Fruit fly (Drosophila melanogaster): ENCODE measurements around the gene Skp2.

Gene Skp2

dm6 chr3R:4359625-4360024, 22.2 kb upstream of the Skp2 start, which contains the start of gene CG1090 (continued):
- TF ChIP-seq onecut (GFP tag; IDR thresholded peaks at IDR 0.05) (peak; percentile 55; the same call in 1 of the 2 replicates), repo (GFP tag; optimal IDR thresholded peaks at IDR 0.05) (no peak), CG2120 (GFP tag; optimal IDR thresholded peaks at IDR 0.05) (no peak), dmrt99B (tag; optimal IDR thresholded peaks at IDR 0.05) (no peak), Mrtf (GFP tag; IDR thresholded peaks at IDR 0.05) (no peak), cas (GFP tag; IDR thresholded peaks at IDR 0.05) (no peak), CG6175 (GFP tag; IDR thresholded peaks at IDR 0.05) (peak; percentile 39; the same call in 1 of the 3 replicates), CG11398 (GFP tag; optimal IDR thresholded peaks at IDR 0.05) (no peak), salm (tag; optimal IDR thresholded peaks at IDR 0.05) (no peak), wek (GFP tag; optimal IDR thresholded peaks at IDR 0.05) (no peak), ewg (GFP tag; optimal IDR thresholded peaks at IDR 0.05) (no peak), CG9437 (GFP tag; optimal IDR thresholded peaks at IDR 0.05) (no peak), CG14710 (tag; optimal IDR thresholded peaks at IDR 0.05) (no peak)

dm6 chr3R:4353569-4353968, 16.1 kb upstream of the Skp2 start:
- peak; percentile 56 for TF ChIP-seq Nf-YB (GFP tag; optimal IDR thresholded peaks at IDR 0.05)
- TF ChIP-seq pho (GFP tag; optimal IDR thresholded peaks at IDR 0.05) = no peak
- no peak for TF ChIP-seq NC2α (GFP tag; optimal IDR thresholded peaks at IDR 0.05)
- no peak for TF ChIP-seq pzg (GFP tag; optimal IDR thresholded peaks at IDR 0.05)
- TF ChIP-seq Gug (GFP tag; IDR thresholded peaks at IDR 0.05) = no peak
- TF ChIP-seq run (tag; optimal IDR thresholded peaks at IDR 0.05) = no peak
- TF ChIP-seq prd (optimal IDR thresholded peaks at IDR 0.05) = no peak
- TF ChIP-seq prd (GFP tag; IDR thresholded peaks at IDR 0.05) = no peak
- no peak for TF ChIP-seq CG7839 (tag; optimal IDR thresholded peaks at IDR 0.05)
- no peak for TF ChIP-seq ash1 (GFP tag; optimal IDR thresholded peaks at IDR 0.05)
- no peak for TF ChIP-seq CG7786 (GFP tag; optimal IDR thresholded peaks at IDR 0.05)
- TF ChIP-seq seq (GFP tag; IDR thresholded peaks at IDR 0.05) = peak; percentile 62; the same call in 1 of the 2 replicates
- peak; percentile 21 for TF ChIP-seq Deaf1 (tag; optimal IDR thresholded peaks at IDR 0.05)
- TF ChIP-seq ro (GFP tag; IDR thresholded peaks at IDR 0.05) = no peak
- no peak for TF ChIP-seq Sox100B (GFP tag; optimal IDR thresholded peaks at IDR 0.05)
- no peak for TF ChIP-seq Hr51 (GFP tag; optimal IDR thresholded peaks at IDR 0.05)
- peak; percentile 65 for TF ChIP-seq Nf-YC (tag; optimal IDR thresholded peaks at IDR 0.05)
- TF ChIP-seq tx (GFP tag; optimal IDR thresholded peaks at IDR 0.05) = no peak
- TF ChIP-seq CG9215 (GFP tag; IDR thresholded peaks at IDR 0.05) = no peak
- TF ChIP-seq CG2199 (GFP tag; IDR thresholded peaks at IDR 0.05) = no peak
- TF ChIP-seq hbn (GFP tag; IDR thresholded peaks at IDR 0.05; ENCODE audit: partially characterized antibody) = no peak
- no peak for TF ChIP-seq wdn (GFP tag; IDR thresholded peaks at IDR 0.05)
- TF ChIP-seq Mes4 (GFP tag; optimal IDR thresholded peaks at IDR 0.05) = no peak
- TF ChIP-seq Atf6 (GFP tag; IDR thresholded peaks at IDR 0.05) = no peak
- no peak for TF ChIP-seq CG30020 (tag; optimal IDR thresholded peaks at IDR 0.05)
- no peak for TF ChIP-seq grn (GFP tag; optimal IDR thresholded peaks at IDR 0.05)
- no peak for TF ChIP-seq CG7357 (GFP tag; IDR thresholded peaks at IDR 0.05)
- TF ChIP-seq Atf3 (GFP tag; optimal IDR thresholded peaks at IDR 0.05) = no peak

- no peak for TF ChIP-seq exex (tag; optimal IDR thresholded peaks at IDR 0.05)
- no peak for TF ChIP-seq dimm (GFP tag; IDR thresholded peaks at IDR 0.05)
- TF ChIP-seq CG6272 (GFP tag; IDR thresholded peaks at IDR 0.05) = no peak
- no peak for TF ChIP-seq sqz (GFP tag; optimal IDR thresholded peaks at IDR 0.05)
- no peak for TF ChIP-seq Gsc (GFP tag; IDR thresholded peaks at IDR 0.05)
- TF ChIP-seq Deaf1 (tag; optimal IDR thresholded peaks at IDR 0.05) = no peak
- TF ChIP-seq Nf-YB (GFP tag; optimal IDR thresholded peaks at IDR 0.05) = peak; percentile 73
- TF ChIP-seq Bgb (GFP tag; IDR thresholded peaks at IDR 0.05; ENCODE audit: partially characterized antibody) = no peak
- TF ChIP-seq Xbp1 (GFP tag; optimal IDR thresholded peaks at IDR 0.05) = no peak
- TF ChIP-seq CG8478 (optimal IDR thresholded peaks at IDR 0.05) = peak; percentile 8
- no peak for TF ChIP-seq CG13624 (GFP tag; optimal IDR thresholded peaks at IDR 0.05)
- TF ChIP-seq Awh (GFP tag; IDR thresholded peaks at IDR 0.05) = no peak
- TF ChIP-seq phol (tag; optimal IDR thresholded peaks at IDR 0.05) = peak; percentile 35
- TF ChIP-seq CG17612 (GFP tag; IDR thresholded peaks at IDR 0.05) = no peak
Observed at dm6 chr3R:4350199-4350598, 12.7 kb upstream of the Skp2 start.
